Fruit fly (Drosophila melanogaster) whole organism, wandering third instar larva: ENCODE measurements around the gene CG18586.

Source experiments
- Abd-B ChIP-seq: fragments of >200 bp; optimal IDR thresholded peaks from 2 replicates; lab custom pipeline; 2017; ENCODE audit warnings: missing biosample characterization, missing genetic modification characterization
- CG32264 ChIP-seq: fragments of 200-800 bp; sonication (Bioruptor generic); optimal IDR thresholded peaks from 2 replicates; lab custom pipeline; 2016; ENCODE audit warnings: missing biosample characterization, missing genetic modification characterization
- CG9705 ChIP-seq: fragments of 200-800 bp; sonication (Bioruptor generic); optimal IDR thresholded peaks from 2 replicates; lab custom pipeline; 2018; ENCODE audit warnings: missing biosample characterization, mild to moderate bottlenecking, missing genetic modification characterization
- CrebA ChIP-seq: fragments of 200-800 bp; sonication (Bioruptor generic); optimal IDR thresholded peaks from 2 replicates; lab custom pipeline; 2016; ENCODE audit warnings: missing biosample characterization, mild to moderate bottlenecking, missing genetic modification characterization, borderline replicate concordance
- Dif ChIP-seq: fragments of 200-275, 200-300 bp; sonication (Bioruptor generic); optimal IDR thresholded peaks from 2 replicates; lab custom pipeline; 2018; ENCODE audit warnings: missing biosample characterization, missing genetic modification characterization; ENCODE audit not compliant: partially characterized antibody
- GATAd ChIP-seq: sonication (Bioruptor generic); optimal IDR thresholded peaks from 2 replicates; lab custom pipeline; 2016; ENCODE audit warnings: missing biosample characterization, missing genetic modification characterization
- HLH106 ChIP-seq: fragments of 200-800 bp; optimal IDR thresholded peaks from 3 replicates; lab custom pipeline; 2019; ENCODE audit warnings: missing biosample characterization, mild to moderate bottlenecking, missing genetic modification characterization, moderate library complexity
- Hr78 ChIP-seq: fragments of >200 bp; optimal IDR thresholded peaks from 2 replicates; lab custom pipeline; 2017; ENCODE audit warnings: missing biosample characterization, missing genetic modification characterization
- Hr83 ChIP-seq: fragments of 200-300 bp; sonication (Bioruptor generic); optimal IDR thresholded peaks from 2 replicates; lab custom pipeline; 2016; ENCODE audit warnings: missing biosample characterization, mild to moderate bottlenecking, missing genetic modification characterization, moderate library complexity; ENCODE audit not compliant: poor library complexity, severe bottlenecking
- Jra ChIP-seq: sonication (Bioruptor generic); optimal IDR thresholded peaks from 2 replicates; lab custom pipeline; 2016; ENCODE audit warnings: missing biosample characterization, missing genetic modification characterization
- Mio ChIP-seq: sonication (Bioruptor generic); optimal IDR thresholded peaks from 2 replicates; lab custom pipeline; 2016; ENCODE audit warnings: missing biosample characterization, missing genetic modification characterization
- Myc ChIP-seq: fragments of >200 bp; optimal IDR thresholded peaks from 2 replicates; lab custom pipeline; 2017
- N ChIP-seq: fragments of >200 bp; optimal IDR thresholded peaks from 2 replicates; lab custom pipeline; 2018; ENCODE audit warnings: missing biosample characterization, missing external identifiers, missing genetic modification characterization
- OdsH ChIP-seq: fragments of 200-800 bp; sonication (Bioruptor generic); optimal IDR thresholded peaks from 2 replicates; lab custom pipeline; 2016; ENCODE audit warnings: missing biosample characterization, mild to moderate bottlenecking, missing genetic modification characterization
- Rel ChIP-seq, 2 experiments: fragments of 200-800 bp; sonication (Bioruptor generic) in 1 of 2; optimal IDR thresholded peaks; 2 replicates in 1 of 2; 3 replicates in 1 of 2; lab custom pipeline; 2016 to 2019; ENCODE audit warnings: mild to moderate bottlenecking in 2 of 2, missing biosample characterization in 2 of 2, missing genetic modification characterization in 2 of 2, moderate library complexity in 1 of 2
- br ChIP-seq: fragments of 200-800 bp; sonication (Bioruptor generic); optimal IDR thresholded peaks from 2 replicates; lab custom pipeline; 2016; ENCODE audit warnings: missing biosample characterization, missing genetic modification characterization
- brk ChIP-seq: fragments of 200-800 bp; sonication (Bioruptor generic); optimal IDR thresholded peaks from 2 replicates; lab custom pipeline; 2016; ENCODE audit warnings: missing biosample characterization, mild to moderate bottlenecking, missing genetic modification characterization
- dl ChIP-seq, 2 experiments: fragments of 175-275, 200-275 bp in 1 of 2; fragments of 200-275 bp in 1 of 2; sonication (Bioruptor generic); optimal IDR thresholded peaks; lab custom pipeline; 2018; ENCODE audit warnings: mild to moderate bottlenecking in 2 of 2, missing biosample characterization in 2 of 2, missing genetic modification characterization in 2 of 2, moderate library complexity in 2 of 2; ENCODE audit not compliant: partially characterized antibody in 2 of 2, insufficient read depth in 1 of 2
- dmrt93B ChIP-seq: fragments of 200-800 bp; sonication (Bioruptor generic); optimal IDR thresholded peaks from 2 replicates; lab custom pipeline; 2018; ENCODE audit warnings: missing biosample characterization, mild to moderate bottlenecking, missing genetic modification characterization
- dsf ChIP-seq: sonication (Bioruptor generic); optimal IDR thresholded peaks from 2 replicates; lab custom pipeline; 2016; ENCODE audit warnings: missing biosample characterization, missing genetic modification characterization, borderline replicate concordance
- foxo ChIP-seq, 2 experiments: fragments of 200-800 bp; sonication (Bioruptor generic); optimal IDR thresholded peaks; 2 replicates in 1 of 2; 3 replicates in 1 of 2; lab custom pipeline; 2016 to 2017; ENCODE audit warnings: missing biosample characterization in 2 of 2, missing genetic modification characterization in 2 of 2
- fru ChIP-seq: fragments of 200-800 bp; sonication (Bioruptor generic); optimal IDR thresholded peaks from 3 replicates; lab custom pipeline; 2016; ENCODE audit warnings: missing biosample characterization, mild to moderate bottlenecking, missing genetic modification characterization
- h ChIP-seq: fragments of 200-800 bp; sonication (Bioruptor generic); optimal IDR thresholded peaks from 3 replicates; lab custom pipeline; 2016; ENCODE audit warnings: missing biosample characterization, mild to moderate bottlenecking, missing genetic modification characterization
- jim ChIP-seq: fragments of 175-275, 200-325 bp; sonication (Bioruptor generic); optimal IDR thresholded peaks from 2 replicates; lab custom pipeline; 2016; ENCODE audit warnings: missing biosample characterization, mild to moderate bottlenecking, missing genetic modification characterization
- pan ChIP-seq: fragments of >200 bp; optimal IDR thresholded peaks from 2 replicates; lab custom pipeline; 2017
- psq ChIP-seq: fragments of 200-800 bp; sonication (Bioruptor generic); optimal IDR thresholded peaks from 3 replicates; lab custom pipeline; 2017; ENCODE audit warnings: missing biosample characterization, mild to moderate bottlenecking, missing genetic modification characterization, moderate library complexity
- rgr ChIP-seq: fragments of 200-800 bp; sonication (Bioruptor generic); optimal IDR thresholded peaks from 3 replicates; lab custom pipeline; 2016; ENCODE audit warnings: missing biosample characterization, mild to moderate bottlenecking, missing genetic modification characterization
- sage ChIP-seq: fragments of 200-800 bp; sonication (Bioruptor generic); optimal IDR thresholded peaks from 2 replicates; lab custom pipeline; 2016; ENCODE audit warnings: missing biosample characterization, mild to moderate bottlenecking, missing genetic modification characterization
- sv ChIP-seq: fragments of 200-800 bp; sonication (Bioruptor generic); optimal IDR thresholded peaks from 3 replicates; lab custom pipeline; 2016; ENCODE audit warnings: missing biosample characterization, missing genetic modification characterization
- tai ChIP-seq: sonication (Bioruptor generic); optimal IDR thresholded peaks from 2 replicates; lab custom pipeline; 2016; ENCODE audit warnings: missing biosample characterization, missing genetic modification characterization
- usp ChIP-seq: fragments of >200 bp; optimal IDR thresholded peaks from 2 replicates; lab custom pipeline; 2017; ENCODE audit warnings: missing biosample characterization, missing genetic modification characterization

Gene CG18586

DNA sequence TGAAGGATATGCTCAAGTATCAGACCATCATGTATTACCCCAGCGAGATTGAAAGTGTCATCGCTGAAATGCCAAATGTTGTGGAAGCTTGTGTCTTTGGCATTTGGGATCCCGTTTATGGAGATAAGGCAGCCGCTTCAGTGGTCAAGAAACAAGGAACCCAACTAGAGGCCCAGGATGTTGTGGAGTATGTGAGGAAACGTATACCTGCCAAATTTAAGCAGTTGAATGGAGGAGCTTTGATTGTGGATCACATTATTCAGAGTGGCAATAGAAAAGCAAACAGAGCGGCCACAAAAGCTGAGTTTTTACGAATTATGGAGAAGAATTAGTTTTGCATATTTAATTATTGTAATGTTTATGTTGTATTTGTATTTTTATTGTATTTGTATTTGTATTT, at the start of gene CG18586:
CG18586 (plus strand) TSS at position 301 of the 400 bp plus-strand sequence.
- TF ChIP-seq N (GFP tag; lab: Kevin White, UChicago) (no peak), Myc (lab: Kevin White, UChicago) (no peak), brk (GFP tag; lab: Kevin White, UChicago) (no peak)

DNA sequence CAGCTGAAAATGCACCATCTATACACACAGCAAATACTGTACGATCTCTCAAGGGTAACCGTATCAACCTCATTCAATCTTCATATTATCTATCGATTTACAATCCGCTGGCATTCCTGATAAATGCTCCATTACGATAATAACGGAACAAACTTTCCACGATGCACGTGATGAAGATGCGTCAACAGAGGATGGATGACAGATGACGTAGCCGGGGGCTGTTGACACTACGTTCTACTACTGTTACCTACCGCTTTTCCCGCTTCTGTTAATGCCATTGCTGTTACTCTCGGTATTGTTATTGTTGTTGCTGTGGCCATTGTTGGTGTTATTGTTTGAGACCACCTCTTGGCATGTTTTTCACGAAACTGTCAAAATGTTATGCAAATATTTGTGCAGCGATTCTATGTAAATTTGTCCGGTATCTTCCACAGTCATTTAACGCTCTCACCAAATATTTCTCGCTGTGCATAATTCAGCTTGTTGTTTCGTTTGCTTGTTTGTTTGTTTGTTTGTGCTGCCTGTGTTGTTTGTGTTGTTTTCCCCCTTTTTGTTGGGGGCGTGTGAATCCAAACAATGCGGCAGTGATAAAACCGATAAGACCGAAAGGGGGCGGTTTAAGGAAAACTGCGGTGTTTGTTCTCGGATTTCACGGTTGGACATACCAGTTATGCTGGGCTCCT, 49.2 kb upstream of the CG18586 start:
- TF ChIP-seq fru: peak; percentile 18
- peak; percentile 6 for TF ChIP-seq dmrt93B
- no peak for TF ChIP-seq CG9705
- peak; percentile 60 for TF ChIP-seq sv
- no peak for TF ChIP-seq CrebA

DNA sequence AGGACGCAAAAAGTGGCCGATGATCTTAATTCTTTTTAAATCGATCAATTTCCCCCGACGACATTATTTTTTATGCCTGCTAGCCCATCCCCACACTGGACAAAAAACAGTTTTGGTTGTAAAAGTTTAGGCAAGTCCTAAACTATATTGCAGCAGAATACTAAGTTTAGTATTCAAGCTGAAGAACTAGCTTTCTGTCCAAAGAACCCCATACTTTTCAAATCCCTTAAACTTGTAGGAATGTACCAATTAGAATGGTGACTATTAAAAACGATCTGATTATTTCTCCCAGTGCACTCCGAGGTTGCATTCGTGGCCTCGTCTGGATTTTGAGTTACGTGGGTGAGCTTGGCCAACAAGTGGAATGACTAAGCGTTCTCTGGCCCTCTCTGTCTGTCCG, 47.6 kb upstream of the CG18586 start:
- TF ChIP-seq dsf (GFP tag; lab: Kevin White, UChicago): no peak
- TF ChIP-seq rgr: no peak

DNA sequence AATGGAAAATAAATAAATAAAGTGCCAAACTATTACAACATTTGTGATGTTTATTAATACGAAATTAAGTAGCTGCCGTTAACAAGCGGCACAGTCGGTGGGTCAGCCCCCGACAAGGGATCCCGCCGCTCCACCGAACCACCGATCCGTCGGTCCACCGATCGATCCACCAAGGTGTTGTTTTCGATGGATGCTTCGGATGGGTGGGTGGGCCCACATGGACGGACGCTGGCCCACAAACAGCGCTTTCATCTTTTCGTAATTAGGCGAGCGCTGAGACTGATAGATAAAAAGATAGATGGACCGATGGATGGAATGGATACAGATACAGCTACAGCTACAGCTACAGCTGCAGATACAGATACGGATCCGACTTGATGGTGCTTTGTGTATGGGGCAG, 44.8 kb upstream of the CG18586 start:
- TF ChIP-seq pan (lab: Kevin White, UChicago): no peak
- TF ChIP-seq sage (GFP tag; lab: Kevin White, UChicago): no peak
- TF ChIP-seq usp (GFP tag; lab: Kevin White, UChicago): no peak
- TF ChIP-seq Dif (GFP tag; lab: Kevin White, UChicago): no peak
- no peak for TF ChIP-seq Mio (GFP tag; lab: Kevin White, UChicago)
- no peak for TF ChIP-seq brk (GFP tag; lab: Kevin White, UChicago)
- TF ChIP-seq CG32264: no peak
- no peak for TF ChIP-seq rgr
- TF ChIP-seq OdsH: no peak
- no peak for TF ChIP-seq tai (GFP tag; lab: Kevin White, UChicago)
- TF ChIP-seq Rel (GFP tag; optimal IDR thresholded peaks at IDR 0.05; lab: Kevin White, UChicago): no peak
- no peak for TF ChIP-seq Rel (tag; optimal IDR thresholded peaks at IDR 0.05; lab: Kevin White, UChicago)
- TF ChIP-seq GATAd (GFP tag; lab: Kevin White, UChicago): no peak
- TF ChIP-seq dl (GFP tag; optimal IDR thresholded peaks at IDR 0.05; lab: Kevin White, UChicago; ENCODE audit: insufficient read depth in 1 of 2, partially characterized antibody in 2 of 2): no peak
- TF ChIP-seq Jra (GFP tag; lab: Kevin White, UChicago): no peak
- no peak for TF ChIP-seq Myc (lab: Kevin White, UChicago)
- no peak for TF ChIP-seq N (GFP tag; lab: Kevin White, UChicago)
- no peak for TF ChIP-seq h (GFP tag; lab: Kevin White, UChicago)

DNA sequence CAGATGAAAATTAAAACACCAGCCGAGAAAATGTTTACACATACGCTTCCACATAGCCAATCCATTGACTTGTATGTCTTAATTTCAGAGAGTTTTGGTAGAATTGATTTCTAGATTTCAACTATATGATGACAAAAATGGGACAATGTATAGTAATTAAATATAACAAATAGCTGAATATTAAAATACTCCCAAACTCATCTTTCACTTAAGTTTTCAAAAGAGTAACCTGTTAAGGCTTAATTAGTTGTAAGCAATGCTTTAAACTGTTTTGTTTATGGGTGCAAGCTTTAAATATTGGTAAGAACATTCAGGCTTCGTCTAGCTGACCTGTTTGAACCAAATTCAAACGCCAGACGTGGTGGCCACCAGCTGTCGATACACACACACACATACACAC, 44.4 kb upstream of the CG18586 start:
- TF ChIP-seq CG9705: no peak
- TF ChIP-seq h (GFP tag; lab: Kevin White, UChicago): no peak
- TF ChIP-seq psq (GFP tag; lab: Kevin White, UChicago): no peak
- no peak for TF ChIP-seq pan (lab: Kevin White, UChicago)
- TF ChIP-seq Hr78: no peak
- TF ChIP-seq Dif (GFP tag; lab: Kevin White, UChicago): no peak
- TF ChIP-seq HLH106: no peak
- TF ChIP-seq Hr83 (GFP tag; lab: Kevin White, UChicago): no peak
- no peak for TF ChIP-seq br
- TF ChIP-seq Abd-B: no peak
- TF ChIP-seq sage (GFP tag; lab: Kevin White, UChicago): no peak
- no peak for TF ChIP-seq OdsH
- no peak for TF ChIP-seq jim (GFP tag; lab: Kevin White, UChicago)
- TF ChIP-seq foxo (GFP tag; optimal IDR thresholded peaks at IDR 0.05; lab: Kevin White, UChicago): no peak
- no peak for TF ChIP-seq brk (GFP tag; lab: Kevin White, UChicago)
- TF ChIP-seq, all 38 proteins: peak for 0
